Fruit fly (Drosophila melanogaster) Kc167 (cell line): ENCODE data around the gene CG14739.

Source experiments
- insv ChIP-seq: fragments of >200 bp; optimal IDR thresholded peaks from 3 replicates; lab custom pipeline; 2018; ENCODE audit warnings: missing external identifiers
- ttk ChIP-seq: sonication (Bioruptor generic); optimal IDR thresholded peaks from 2 replicates; lab custom pipeline; 2017; ENCODE audit warnings: missing external identifiers

DNA sequence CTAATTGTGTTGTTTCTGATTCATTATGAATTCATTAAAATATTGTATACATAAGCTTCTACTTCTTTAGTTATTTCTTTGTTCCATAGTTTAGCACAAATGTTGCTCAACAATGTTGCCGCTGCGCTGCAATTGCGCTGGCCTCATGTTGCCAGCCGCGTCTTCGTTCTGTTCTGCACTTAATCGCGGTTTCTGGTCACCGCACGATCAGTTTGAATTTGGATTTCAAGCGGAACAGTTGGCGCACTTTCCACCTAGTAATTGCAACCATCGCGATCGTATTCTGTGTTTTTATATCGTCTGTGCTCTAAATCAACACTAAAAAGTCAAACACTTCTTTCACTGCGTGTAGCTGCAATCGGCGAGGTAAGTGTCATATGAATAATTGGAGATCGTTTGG, 49.9 kb downstream of the CG14739 start, which contains the start of gene Ect3:
- TF ChIP-seq ttk (lab: Kevin White, UChicago) = no peak
- TF ChIP-seq insv (lab: Kevin White, UChicago) = no peak
